Worm (Caenorhabditis elegans): ENCODE measurements around the gene C34E10.9.

DNA sequence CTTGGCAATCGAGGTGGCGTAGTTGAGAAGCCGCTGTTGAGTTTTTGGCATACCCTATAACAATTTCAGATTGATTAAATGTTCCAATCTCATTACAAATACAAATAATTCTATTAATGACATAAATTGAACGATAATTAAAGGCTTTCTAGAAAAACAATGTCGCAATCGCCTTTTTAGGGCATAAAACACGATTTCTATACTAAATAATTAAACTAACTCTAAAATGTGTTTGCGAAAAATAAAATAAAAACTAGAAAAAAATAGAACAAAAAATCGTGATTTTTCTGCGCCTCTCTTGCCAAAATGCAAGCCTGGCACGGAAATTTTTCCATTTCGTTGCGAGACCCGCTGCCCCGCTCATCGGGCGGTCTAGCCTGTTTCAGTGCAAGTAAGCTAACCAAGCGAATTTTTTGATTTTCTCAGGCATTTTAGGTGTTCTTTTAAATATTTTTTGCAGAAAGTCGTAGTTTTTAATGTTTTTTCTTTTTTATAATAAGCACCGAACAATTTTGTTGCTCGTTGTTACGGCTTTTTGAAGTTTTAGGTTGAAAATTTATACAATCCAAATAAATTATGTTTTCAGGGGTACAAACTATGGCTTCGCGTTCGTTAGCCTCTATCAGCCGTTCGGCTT, 35.2 kb downstream of the C34E10.9 start, which contains the start of the genes C34E10.12, C34E10.10 and atp-2:
- TF ChIP-seq tbx-37 (GFP tag; conservative IDR thresholded peaks at IDR 0.05) (no peak), hnd-1 (tag; optimal IDR thresholded peaks at IDR 0.05) (no peak), hmbx-1 (tag; optimal IDR thresholded peaks at IDR 0.05) (no peak), ama-1 (optimal IDR thresholded peaks at IDR 0.05) (no peak), B0310.2 (tag; optimal IDR thresholded peaks at IDR 0.05) (no peak)
